In genomic region chr3R:11663441-11663840, dm6 we compare ENCODE assay signal across 4 fruit fly cellular contexts.
TF ChIP-seq lines count a peak whose summit lies in the region.

No protein-coding gene starts in this region.

- no peak for TF ChIP-seq CTCF in whole organism, embryonic (GFP tag; optimal IDR thresholded peaks at IDR 0.05; lab: Kevin White, UChicago)

TF ChIP-seq in whole organism, embryonic, 481 proteins besides CTCF, POLR2A, EP300 and RAD21 (continues in another document):
- peak; percentile 82 for TF ChIP-seq dmrt99B (tag; optimal IDR thresholded peaks at IDR 0.05; lab: Kevin White, UChicago)
- peak; percentile 29 for TF ChIP-seq Fer3 (tag; optimal IDR thresholded peaks at IDR 0.05; lab: Kevin White, UChicago)
- no peak for TF ChIP-seq Hey (tag; optimal IDR thresholded peaks at IDR 0.05; lab: Kevin White, UChicago)
- TF ChIP-seq Med (GFP tag; lab: Kevin White, UChicago), result no peak
- no peak for TF ChIP-seq CG3995 (GFP tag; optimal IDR thresholded peaks at IDR 0.05; lab: Kevin White, UChicago)
- peak; percentile 34 for TF ChIP-seq CG10267 (tag; optimal IDR thresholded peaks at IDR 0.05; lab: Kevin White, UChicago)
- no peak for TF ChIP-seq crc (GFP tag; optimal IDR thresholded peaks at IDR 0.05; lab: Kevin White, UChicago)
- no peak for TF ChIP-seq CG12299 (tag; optimal IDR thresholded peaks at IDR 0.05; lab: Kevin White, UChicago)
- TF ChIP-seq az2 (GFP tag; optimal IDR thresholded peaks at IDR 0.05; lab: Kevin White, UChicago), result peak; percentile 24
- peak; percentile 1 for TF ChIP-seq abd-A (tag; optimal IDR thresholded peaks at IDR 0.05; lab: Kevin White, UChicago)
- TF ChIP-seq Xbp1 (GFP tag; optimal IDR thresholded peaks at IDR 0.05; lab: Kevin White, UChicago), result peak; percentile 35
- TF ChIP-seq CG12391 (tag; optimal IDR thresholded peaks at IDR 0.05; lab: Kevin White, UChicago), result peak; percentile 65
- TF ChIP-seq Oli (tag; optimal IDR thresholded peaks at IDR 0.05; lab: Kevin White, UChicago), result peak; percentile 70
- TF ChIP-seq ssp (GFP tag; IDR thresholded peaks at IDR 0.05; lab: Robert Waterston, UW), result no peak
- TF ChIP-seq corto (GFP tag; optimal IDR thresholded peaks at IDR 0.05; lab: Kevin White, UChicago), result no peak
- TF ChIP-seq CG10366 (GFP tag; IDR thresholded peaks at IDR 0.05; lab: Robert Waterston, UW), result peak; percentile 8; the same call in 1 of the 2 replicates
- no peak for TF ChIP-seq stwl (tag; optimal IDR thresholded peaks at IDR 0.05; lab: Kevin White, UChicago)
- no peak for TF ChIP-seq CG3847 (GFP tag; IDR thresholded peaks at IDR 0.05; lab: Robert Waterston, UW)
- TF ChIP-seq Sox100B (GFP tag; optimal IDR thresholded peaks at IDR 0.05; lab: Kevin White, UChicago), result peak; percentile 76
- TF ChIP-seq CG8924 (tag; optimal IDR thresholded peaks at IDR 0.05; lab: Kevin White, UChicago), result peak; percentile 69
- no peak for TF ChIP-seq emc (GFP tag; optimal IDR thresholded peaks at IDR 0.05; lab: Kevin White, UChicago)
- peak; percentile 23 for TF ChIP-seq CG4820 (GFP tag; optimal IDR thresholded peaks at IDR 0.05; lab: Kevin White, UChicago)
- TF ChIP-seq CG17328 (GFP tag; IDR thresholded peaks at IDR 0.05; lab: Robert Waterston, UW), result 0 out of 2 replicates have a peak, but pooled peaks have one; percentile 13

TF ChIP-seq in whole organism, prepupa, 60 proteins besides CTCF, POLR2A, EP300 and RAD21 (continues in another document):
- TF ChIP-seq Eip93F (GFP tag; optimal IDR thresholded peaks at IDR 0.05; lab: Kevin White, UChicago) (no peak), net (GFP tag; optimal IDR thresholded peaks at IDR 0.05; lab: Kevin White, UChicago) (no peak), acj6 (GFP tag; optimal IDR thresholded peaks at IDR 0.05; lab: Kevin White, UChicago) (no peak), Sox102F (GFP tag; optimal IDR thresholded peaks at IDR 0.05; lab: Kevin White, UChicago) (no peak), dac (GFP tag; optimal IDR thresholded peaks at IDR 0.05; lab: Kevin White, UChicago) (no peak), vri (GFP tag; optimal IDR thresholded peaks at IDR 0.05; lab: Kevin White, UChicago) (no peak), Eip78C (GFP tag; lab: Kevin White, UChicago) (peak; percentile 69), CG32006 (GFP tag; optimal IDR thresholded peaks at IDR 0.05; lab: Kevin White, UChicago) (no peak), CG9139 (GFP tag; optimal IDR thresholded peaks at IDR 0.05; lab: Kevin White, UChicago) (no peak), dsx (GFP tag; optimal IDR thresholded peaks at IDR 0.05; lab: Kevin White, UChicago; ENCODE audit: poor library complexity, severe bottlenecking) (no peak), CG15336 (GFP tag; IDR thresholded peaks at IDR 0.05; lab: Robert Waterston, UW) (0 out of 2 replicates have a peak, but pooled peaks have one; percentile 17), CG10669 (GFP tag; optimal IDR thresholded peaks at IDR 0.05; lab: Kevin White, UChicago) (peak; percentile 15), CG1621 (tag; optimal IDR thresholded peaks at IDR 0.05; lab: Kevin White, UChicago) (no peak), salr (GFP tag; optimal IDR thresholded peaks at IDR 0.05; lab: Kevin White, UChicago) (no peak), Ets96B (tag; optimal IDR thresholded peaks at IDR 0.05; lab: Kevin White, UChicago) (no peak), CG3032 (tag; optimal IDR thresholded peaks at IDR 0.05; lab: Kevin White, UChicago) (peak; percentile 26), fkh (GFP tag; optimal IDR thresholded peaks at IDR 0.05; lab: Kevin White, UChicago) (no peak), CG16779 (tag; optimal IDR thresholded peaks at IDR 0.05; lab: Kevin White, UChicago) (no peak), Hr39 (GFP tag; optimal IDR thresholded peaks at IDR 0.05; lab: Kevin White, UChicago) (no peak), CG6276 (GFP tag; optimal IDR thresholded peaks at IDR 0.05; lab: Kevin White, UChicago) (no peak), CG6163 (GFP tag; IDR thresholded peaks at IDR 0.05; lab: Robert Waterston, UW) (no peak), CG8632 (GFP tag; optimal IDR thresholded peaks at IDR 0.05; lab: Kevin White, UChicago) (no peak), Smox (GFP tag; optimal IDR thresholded peaks at IDR 0.05; lab: Kevin White, UChicago) (no peak), Blimp-1 (GFP tag; optimal IDR thresholded peaks at IDR 0.05; lab: Kevin White, UChicago) (no peak), pdm3 (GFP tag; optimal IDR thresholded peaks at IDR 0.05; lab: Kevin White, UChicago) (peak; percentile 29)

TF ChIP-seq in whole organism, pupa, 21 proteins besides CTCF, POLR2A, EP300 and RAD21:
- peak; percentile 27 for TF ChIP-seq CG15710 (tag; optimal IDR thresholded peaks at IDR 0.05; lab: Kevin White, UChicago)
- no peak for TF ChIP-seq fd96Ca (GFP tag; IDR thresholded peaks at IDR 0.05; lab: Robert Waterston, UW)
- peak; percentile 44 for TF ChIP-seq CG8159 (tag; optimal IDR thresholded peaks at IDR 0.05; lab: Kevin White, UChicago)
- TF ChIP-seq Pif1A (GFP tag; optimal IDR thresholded peaks at IDR 0.05; lab: Kevin White, UChicago), result no peak
- peak; percentile 63 for TF ChIP-seq EcR (GFP tag; optimal IDR thresholded peaks at IDR 0.05; lab: Kevin White, UChicago)
- no peak for TF ChIP-seq gl (tag; optimal IDR thresholded peaks at IDR 0.05; lab: Kevin White, UChicago)
- no peak for TF ChIP-seq CG13204 (GFP tag; optimal IDR thresholded peaks at IDR 0.05; lab: Kevin White, UChicago)
- peak; percentile 30 for TF ChIP-seq CG9948 (tag; optimal IDR thresholded peaks at IDR 0.05; lab: Kevin White, UChicago)
- TF ChIP-seq rn (GFP tag; IDR thresholded peaks at IDR 0.05; lab: Robert Waterston, UW), result no peak
- TF ChIP-seq Pif1B (GFP tag; optimal IDR thresholded peaks at IDR 0.05; lab: Kevin White, UChicago), result no peak
- peak; percentile 3 for TF ChIP-seq CG17806 (tag; optimal IDR thresholded peaks at IDR 0.05; lab: Kevin White, UChicago)
TF ChIP-seq in whole organism, pupa: peak in this region for 5.

TF ChIP-seq in whole organism, wandering third instar larva, 38 proteins besides CTCF, POLR2A, EP300 and RAD21:
- TF ChIP-seq Sp1 (GFP tag; optimal IDR thresholded peaks at IDR 0.05; lab: Kevin White, UChicago), result no peak
- TF ChIP-seq OdsH (GFP tag; optimal IDR thresholded peaks at IDR 0.05; lab: Kevin White, UChicago), result peak; percentile 19
- TF ChIP-seq foxo (GFP tag; optimal IDR thresholded peaks at IDR 0.05; lab: Kevin White, UChicago), result peak in 1 of 2 experiments; percentile 5
- TF ChIP-seq GATAd (GFP tag; optimal IDR thresholded peaks at IDR 0.05; lab: Kevin White, UChicago), result no peak
- no peak for TF ChIP-seq Dif (GFP tag; optimal IDR thresholded peaks at IDR 0.05; lab: Kevin White, UChicago; ENCODE audit: partially characterized antibody)

Comparison
In these comparisons a context has a peak if more than half of its experiments do, and no peak if none do; other contexts are left out.
1. Of the 7 proteins assayed by ChIP-seq in both whole organism, embryonic and whole organism, prepupa: peak only in whole organism, embryonic: Blimp-1 and Sox102F; only in whole organism, prepupa: none; in both: none; in neither: 5.